Worm (Caenorhabditis elegans): ENCODE results near the gene C18E9.2.

DNA sequence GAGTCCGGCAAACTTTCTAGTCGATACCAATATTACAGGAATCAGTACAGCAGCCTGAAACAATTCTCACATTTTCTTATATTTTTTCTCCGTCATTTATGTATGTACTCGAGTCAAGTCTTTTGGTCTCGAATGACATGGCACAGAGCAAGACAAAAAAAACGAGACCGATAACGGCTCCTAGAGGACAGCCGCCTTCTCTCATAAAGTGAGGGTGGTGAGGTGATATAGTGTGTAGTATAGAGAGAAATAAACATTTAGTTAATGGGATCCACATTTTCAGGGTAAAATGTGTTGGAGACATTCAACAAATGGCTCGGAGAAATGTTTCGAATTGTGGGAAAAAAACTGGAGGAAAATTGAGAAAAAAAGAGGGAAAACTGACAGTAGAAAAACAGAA, 2.6 kb upstream of the C18E9.2 start:
- TF ChIP-seq aly-1 (tag; optimal IDR thresholded peaks at IDR 0.05), result no peak
- TF ChIP-seq tbx-11 (GFP tag; IDR thresholded peaks at IDR 0.05), result no peak
- no peak for TF ChIP-seq hnd-1 (tag; optimal IDR thresholded peaks at IDR 0.05)
- no peak for TF ChIP-seq ceh-13 (GFP tag; optimal IDR thresholded peaks at IDR 0.05)
- TF ChIP-seq hmbx-1 (tag; optimal IDR thresholded peaks at IDR 0.05), result no peak
- TF ChIP-seq F13C5.2 (tag; optimal IDR thresholded peaks at IDR 0.05), result no peak
- TF ChIP-seq hmg-4 (GFP tag; optimal IDR thresholded peaks at IDR 0.05), result no peak
- TF ChIP-seq B0310.2 (tag; optimal IDR thresholded peaks at IDR 0.05), result no peak
- no peak for TF ChIP-seq ama-1 (optimal IDR thresholded peaks at IDR 0.05)
- no peak for TF ChIP-seq flt-1 (GFP tag; IDR thresholded peaks at IDR 0.05)
- no peak for TF ChIP-seq ets-7 (tag; optimal IDR thresholded peaks at IDR 0.05)
- TF ChIP-seq pes-1 (GFP tag; IDR thresholded peaks at IDR 0.05), result no peak
- no peak for TF ChIP-seq tbx-37 (GFP tag; conservative IDR thresholded peaks at IDR 0.05)
